Fruit fly (Drosophila melanogaster): ENCODE results near the gene heca.

heca gene

DNA sequence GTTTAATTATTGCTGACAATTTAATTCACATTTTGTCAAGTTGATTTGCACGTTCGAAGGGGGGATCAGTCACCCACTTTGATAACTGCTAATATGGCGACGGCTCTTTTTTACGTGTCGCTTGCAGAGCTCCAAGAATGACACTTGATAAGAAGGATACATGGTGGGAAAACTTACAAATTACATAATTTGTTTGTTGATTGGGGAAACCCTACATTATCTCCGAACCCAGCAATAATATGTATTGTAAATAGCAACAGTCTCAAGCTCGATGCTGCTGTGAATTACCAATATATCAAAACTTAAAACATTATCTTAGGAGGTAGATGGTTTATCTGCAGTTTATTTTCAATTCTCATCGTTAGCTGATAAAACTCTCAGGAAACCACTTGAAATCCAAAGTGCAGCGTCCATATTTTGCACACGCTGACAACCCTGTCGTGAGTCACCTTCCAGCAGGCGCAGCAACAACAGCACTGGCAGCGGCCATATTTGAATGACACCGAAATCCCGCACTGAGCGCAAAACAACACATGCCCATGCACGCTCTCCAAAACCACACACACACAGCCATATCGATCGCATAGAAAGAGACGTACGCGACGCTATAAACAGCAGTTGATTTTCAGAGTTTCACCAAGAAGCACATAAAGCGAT is 110.6 kb downstream of the heca start (continued):
- TF ChIP-seq psq (GFP tag; optimal IDR thresholded peaks at IDR 0.05) (peak; percentile 77), lola (GFP tag; optimal IDR thresholded peaks at IDR 0.05) (peak in 1 of 3 experiments; percentile 99), HLH54F (GFP tag; optimal IDR thresholded peaks at IDR 0.05) (peak; percentile 98), Asciz (GFP tag; optimal IDR thresholded peaks at IDR 0.05) (peak; percentile 88), sima (GFP tag; optimal IDR thresholded peaks at IDR 0.05) (peak; percentile 93), HmgD (GFP tag; optimal IDR thresholded peaks at IDR 0.05) (peak; percentile 97), CG3281 (GFP tag; optimal IDR thresholded peaks at IDR 0.05) (peak; percentile 97), Mes4 (GFP tag; optimal IDR thresholded peaks at IDR 0.05) (peak; percentile 97), gsb-n (tag; optimal IDR thresholded peaks at IDR 0.05) (peak; percentile 80), tgo (GFP tag; IDR thresholded peaks at IDR 0.05) (peak; percentile 89), seq (GFP tag; IDR thresholded peaks at IDR 0.05) (peak; percentile 88; the same call in 1 of the 2 replicates), dysf (GFP tag; IDR thresholded peaks at IDR 0.05) (peak; percentile 95), danr (GFP tag; IDR thresholded peaks at IDR 0.05) (peak; percentile 90), MTF-1 (GFP tag; optimal IDR thresholded peaks at IDR 0.05; ENCODE audit: borderline replicate concordance) (peak; percentile 99), CG9797 (GFP tag; optimal IDR thresholded peaks at IDR 0.05) (peak; percentile 53), CG7271 (tag; optimal IDR thresholded peaks at IDR 0.05) (peak; percentile 17), dan (GFP tag; IDR thresholded peaks at IDR 0.05) (peak; percentile 69; the same call in 1 of the 2 replicates), disco-r (GFP tag; optimal IDR thresholded peaks at IDR 0.05) (peak; percentile 97), trh (GFP tag; optimal IDR thresholded peaks at IDR 0.05) (peak; percentile 88), MBD-R2 (GFP tag; IDR thresholded peaks at IDR 0.05) (peak; percentile 61), HLH3B (GFP tag; IDR thresholded peaks at IDR 0.05) (peak; percentile 88), CoRest (tag; optimal IDR thresholded peaks at IDR 0.05) (peak; percentile 99), CG3726 (GFP tag; IDR thresholded peaks at IDR 0.05) (peak; percentile 83), schlank (tag; optimal IDR thresholded peaks at IDR 0.05) (peak; percentile 88), shn (GFP tag; optimal IDR thresholded peaks at IDR 0.05) (peak; percentile 97), Elba2 (GFP tag; optimal IDR thresholded peaks at IDR 0.05) (peak; percentile 46), Optix (GFP tag; IDR thresholded peaks at IDR 0.05) (peak; percentile 89), pb (GFP tag; optimal IDR thresholded peaks at IDR 0.05) (peak; percentile 98), CG2129 (GFP tag; IDR thresholded peaks at IDR 0.05; ENCODE audit: partially characterized antibody) (no peak), h (optimal IDR thresholded peaks at IDR 0.05) (no peak), stc (GFP tag; IDR thresholded peaks at IDR 0.05) (peak; percentile 75), CG15011 (GFP tag; optimal IDR thresholded peaks at IDR 0.05) (peak; percentile 97), mam (GFP tag; optimal IDR thresholded peaks at IDR 0.05) (peak; percentile 97), exex (tag; optimal IDR thresholded peaks at IDR 0.05) (peak; percentile 70), oc (tag; optimal IDR thresholded peaks at IDR 0.05) (peak; percentile 76), ssp (GFP tag; IDR thresholded peaks at IDR 0.05) (peak; percentile 79), CG5953 (GFP tag; IDR thresholded peaks at IDR 0.05) (peak; percentile 74), row (GFP tag; IDR thresholded peaks at IDR 0.05) (peak; percentile 93), CG6254 (GFP tag; optimal IDR thresholded peaks at IDR 0.05) (peak; percentile 86), tap (tag; optimal IDR thresholded peaks at IDR 0.05) (peak; percentile 86), trem (tag; optimal IDR thresholded peaks at IDR 0.05) (peak; percentile 78), btn (GFP tag; optimal IDR thresholded peaks at IDR 0.05) (peak; percentile 93), Hsf (GFP tag; optimal IDR thresholded peaks at IDR 0.05) (peak; percentile 98), CG4404 (GFP tag; IDR thresholded peaks at IDR 0.05) (peak; percentile 93), CG7839 (tag; optimal IDR thresholded peaks at IDR 0.05) (peak; percentile 97), CG1602 (GFP tag; optimal IDR thresholded peaks at IDR 0.05) (peak; percentile 96), Adf1 (GFP tag; IDR thresholded peaks at IDR 0.05) (peak; percentile 62; the same call in 1 of the 2 replicates), CG9727 (GFP tag; optimal IDR thresholded peaks at IDR 0.05) (peak; percentile 99), gce (GFP tag; IDR thresholded peaks at IDR 0.05) (peak; percentile 79; the same call in 1 of the 3 replicates), ems (GFP tag; optimal IDR thresholded peaks at IDR 0.05) (peak; percentile 94)
